Worm (Caenorhabditis elegans): ENCODE data around the gene F14D2.5.

F14D2.5 gene

DNA sequence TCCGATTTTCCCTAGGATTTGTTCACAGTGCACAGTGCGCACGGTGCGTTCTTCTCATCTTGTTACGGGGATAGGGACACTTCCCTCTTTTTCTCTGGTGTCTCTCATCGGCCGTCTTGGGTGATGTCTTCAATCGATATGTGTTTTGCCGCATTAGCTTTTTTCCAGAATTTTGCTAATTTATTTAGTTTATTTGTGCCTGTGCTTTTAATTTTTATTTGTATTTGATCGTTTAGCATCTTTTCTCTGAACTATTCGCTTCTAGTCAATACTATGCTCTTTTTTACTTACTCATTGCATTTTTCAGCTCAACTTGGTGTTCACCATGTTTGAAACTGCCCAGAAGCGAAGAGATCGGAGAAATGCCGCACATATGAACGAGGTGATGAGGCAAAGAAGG lies at the start of gene F14D2.5:
TSS of gene F14D2.5 (plus strand) at position 301 of the 400 bp plus-strand sequence.
- TF ChIP-seq swsn-7 (tag; optimal IDR thresholded peaks at IDR 0.05) (no peak), lsy-2 (tag; optimal IDR thresholded peaks at IDR 0.05) (no peak), rnt-1 (tag; optimal IDR thresholded peaks at IDR 0.05) (no peak), snu-23 (GFP tag; optimal IDR thresholded peaks at IDR 0.05) (no peak), unc-86 (tag; optimal IDR thresholded peaks at IDR 0.05) (no peak), ztf-4 (tag; optimal IDR thresholded peaks at IDR 0.05) (no peak), egl-13 (tag; optimal IDR thresholded peaks at IDR 0.05) (no peak), unc-62 (GFP tag; optimal IDR thresholded peaks at IDR 0.05) (no peak), grh-1 (GFP tag; IDR thresholded peaks at IDR 0.05) (no peak), Y116A8C.19 (tag; optimal IDR thresholded peaks at IDR 0.05; ENCODE audit: borderline replicate concordance) (no peak), tlp-1 (tag; optimal IDR thresholded peaks at IDR 0.05) (no peak), alr-1 (tag; optimal IDR thresholded peaks at IDR 0.05; ENCODE audit: borderline replicate concordance) (no peak), fkh-8 (tag; optimal IDR thresholded peaks at IDR 0.05) (no peak), nhr-85 (tag) (no peak), nhr-76 (tag; optimal IDR thresholded peaks at IDR 0.05) (no peak)

DNA sequence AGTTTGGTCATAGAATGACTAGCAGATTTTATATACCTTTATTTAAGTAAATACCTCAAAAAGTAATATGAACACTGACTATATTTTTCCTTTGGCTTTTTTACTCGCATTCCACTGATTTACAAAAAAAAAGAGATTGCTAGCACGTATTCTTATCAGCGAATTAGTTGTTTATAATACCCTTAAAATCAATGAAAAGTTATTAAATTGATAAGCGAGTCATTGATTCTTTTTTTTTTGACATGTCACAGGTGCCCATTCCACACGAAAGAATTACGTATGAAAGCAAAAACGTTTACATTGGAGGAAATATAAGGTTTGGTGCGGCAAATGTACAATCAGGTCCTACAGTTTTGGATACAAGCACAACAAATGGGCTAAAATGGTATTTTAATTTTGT lies 45.2 kb upstream of the F14D2.5 start, which contains the start of gene btb-17:
TSS of gene btb-17 (plus strand) at position 213 of the 400 bp plus-strand sequence.
- TF ChIP-seq isw-1 (GFP tag; IDR thresholded peaks at IDR 0.05) (no peak), pax-3 (tag; optimal IDR thresholded peaks at IDR 0.05) (no peak), elt-2 (tag; optimal IDR thresholded peaks at IDR 0.05) (peak; percentile 73), unc-86 (tag; optimal IDR thresholded peaks at IDR 0.05) (no peak), dsc-1 (tag; optimal IDR thresholded peaks at IDR 0.05) (no peak), lin-35 (GFP tag; optimal IDR thresholded peaks at IDR 0.05) (peak in 1 of 2 experiments; percentile 27)

DNA sequence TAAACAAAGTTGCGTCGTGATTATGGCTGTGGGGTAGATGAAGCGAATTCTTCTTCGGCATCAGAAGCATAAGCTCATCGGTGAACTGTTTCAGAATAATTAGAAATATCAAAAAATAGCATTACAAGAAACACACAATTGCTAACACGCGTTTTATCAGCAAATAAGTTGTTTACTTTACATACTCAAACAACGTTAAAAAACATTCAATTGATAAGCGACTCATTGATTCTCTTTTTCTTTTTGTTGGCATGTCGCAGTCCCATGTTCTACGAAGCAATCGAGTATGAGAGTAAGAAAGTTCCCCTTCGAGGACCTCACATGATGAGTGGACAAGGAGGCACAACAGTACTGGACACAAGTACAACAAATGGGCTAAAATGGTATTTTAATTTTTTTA lies 43.7 kb upstream of the F14D2.5 start, which contains the start of gene btb-16:
TSS of gene btb-16 (plus strand) at position 240 of the 400 bp plus-strand sequence.
- no peak for TF ChIP-seq nhr-28 (tag; optimal IDR thresholded peaks at IDR 0.05)
- no peak for TF ChIP-seq lin-39 (tag; optimal IDR thresholded peaks at IDR 0.05)
- no peak for TF ChIP-seq snu-23 (GFP tag; optimal IDR thresholded peaks at IDR 0.05)
- no peak for TF ChIP-seq zag-1 (tag; optimal IDR thresholded peaks at IDR 0.05)
- TF ChIP-seq efl-1 (optimal IDR thresholded peaks at IDR 0.05): no peak
- peak in 1 of 2 experiments; percentile 77 for TF ChIP-seq efl-1 (GFP tag; optimal IDR thresholded peaks at IDR 0.05 in 1 of 2)
- no peak for TF ChIP-seq F16B12.6 (tag; optimal IDR thresholded peaks at IDR 0.05)
- no peak for TF ChIP-seq ztf-11 (tag; optimal IDR thresholded peaks at IDR 0.05)
- TF ChIP-seq unc-62 (GFP tag; optimal IDR thresholded peaks at IDR 0.05): no peak
- TF ChIP-seq zip-4 (GFP tag; optimal IDR thresholded peaks at IDR 0.05): no peak
- no peak for TF ChIP-seq fkh-10 (GFP tag; optimal IDR thresholded peaks at IDR 0.05)
- TF ChIP-seq tbx-2 (tag; optimal IDR thresholded peaks at IDR 0.05): no peak
- TF ChIP-seq ztf-4 (tag; optimal IDR thresholded peaks at IDR 0.05): no peak
- TF ChIP-seq fkh-4 (tag; optimal IDR thresholded peaks at IDR 0.05; ENCODE audit: borderline replicate concordance): no peak
- peak; percentile 70 for TF ChIP-seq elt-2 (tag; optimal IDR thresholded peaks at IDR 0.05)
- no peak for TF ChIP-seq nhr-19 (GFP tag; conservative IDR thresholded peaks at IDR 0.05)
- peak in 1 of 2 experiments; percentile 22 for TF ChIP-seq lin-35 (GFP tag; optimal IDR thresholded peaks at IDR 0.05)

DNA sequence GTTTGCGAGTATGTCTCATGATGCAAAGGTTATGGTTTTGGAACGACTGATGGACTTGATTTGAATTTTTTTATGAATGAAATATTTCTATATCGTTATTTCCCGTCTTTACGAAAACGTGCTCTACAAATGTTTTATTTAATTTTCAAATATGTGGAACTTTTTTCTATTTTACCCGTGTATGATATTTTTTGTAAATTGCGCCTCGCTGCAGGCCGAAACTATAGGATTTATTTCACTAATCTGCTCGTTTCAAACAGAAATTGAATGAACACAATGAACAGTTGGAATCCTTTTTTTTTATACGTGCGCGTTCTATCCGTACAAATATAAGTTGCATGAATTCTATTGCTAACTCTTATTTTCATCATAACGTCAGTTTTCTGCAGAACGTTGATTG lies 42.4 kb upstream of the F14D2.5 start, which contains the start of gene btb-18:
TSS of gene btb-18 (plus strand) at position 301 of the 400 bp plus-strand sequence.
- TF ChIP-seq ceh-88 (GFP tag; IDR thresholded peaks at IDR 0.05) (no peak), irx-1 (tag; optimal IDR thresholded peaks at IDR 0.05) (no peak), pqm-1 (tag; optimal IDR thresholded peaks at IDR 0.05) (no peak), nhr-19 (GFP tag; conservative IDR thresholded peaks at IDR 0.05) (no peak), nhr-28 (tag; optimal IDR thresholded peaks at IDR 0.05) (no peak), dpl-1 (GFP tag; optimal IDR thresholded peaks at IDR 0.05) (no peak), nhr-90 (tag; optimal IDR thresholded peaks at IDR 0.05; ENCODE audit: poor library complexity) (no peak), dsc-1 (tag; optimal IDR thresholded peaks at IDR 0.05) (no peak), mab-9 (GFP tag; IDR thresholded peaks at IDR 0.05) (no peak), ztf-4 (tag; optimal IDR thresholded peaks at IDR 0.05) (no peak)
